Fruit fly (Drosophila melanogaster) whole organism, embryonic: ENCODE results near the gene Rnmt.

ENCODE experiments used
- Ada2b ChIP-seq: fragments of 200-800 bp; sonication (Bioruptor generic); IDR thresholded peaks from 2 replicates; pipeline ENCODE4 v1.3.6; 2022; ENCODE audit warnings: missing biosample characterization, missing genetic modification characterization
- CG10209 ChIP-seq: fragments of 200-800 bp; sonication (Bioruptor generic); optimal IDR thresholded peaks from 3 replicates; lab custom pipeline; 2017; ENCODE audit warnings: missing biosample characterization, mild to moderate bottlenecking, missing genetic modification characterization, missing genetic modification reagents
- CG16779 ChIP-seq: fragments of 200-800 bp; sonication (Bioruptor generic); IDR thresholded peaks from 2 replicates; pipeline ENCODE4 v1.3.6; 2022; ENCODE audit warnings: missing biosample characterization, missing genetic modification characterization
- CG18599 ChIP-seq: fragments of 200-800 bp; sonication (Bioruptor generic); optimal IDR thresholded peaks from 3 replicates; lab custom pipeline; 2017; ENCODE audit warnings: missing biosample characterization, missing genetic modification characterization, mild to moderate bottlenecking, moderate library complexity, missing genetic modification reagents
- CG30431 ChIP-seq: fragments of 200-800 bp; sonication (Bioruptor generic); optimal IDR thresholded peaks from 2 replicates; lab custom pipeline; 2017; ENCODE audit warnings: missing biosample characterization, missing genetic modification characterization
- CG31388 ChIP-seq: fragments of 200-800 bp; sonication (Bioruptor generic); optimal IDR thresholded peaks from 2 replicates; lab custom pipeline; 2016; ENCODE audit warnings: missing biosample characterization, missing genetic modification characterization
- CG31441 ChIP-seq: fragments of 200-800 bp; sonication (Bioruptor generic); IDR thresholded peaks from 2 replicates; pipeline ENCODE4 v1.3.6; 2022; ENCODE audit warnings: missing biosample characterization, missing genetic modification characterization
- CG3838 ChIP-seq: fragments of 200-800 bp; sonication (Bioruptor generic); optimal IDR thresholded peaks from 3 replicates; lab custom pipeline; 2016; ENCODE audit warnings: missing biosample characterization, missing genetic modification characterization
- CG3995 ChIP-seq: fragments of 200-800 bp; sonication (Bioruptor generic); optimal IDR thresholded peaks from 3 replicates; lab custom pipeline; 2016; ENCODE audit warnings: missing biosample characterization, missing genetic modification characterization
- CG4730 ChIP-seq: fragments of 200-800 bp; sonication (Bioruptor generic); IDR thresholded peaks from 2 replicates; pipeline ENCODE4 v1.3.6; 2022; ENCODE audit warnings: missing biosample characterization, missing genetic modification characterization
- CG6272 ChIP-seq: fragments of 200-800 bp; sonication (Bioruptor generic); IDR thresholded peaks from 2 replicates; pipeline ENCODE4 v1.3.6; 2022; ENCODE audit warnings: missing biosample characterization, missing genetic modification characterization
- CG8388 ChIP-seq: fragments of 200-800 bp; sonication (Bioruptor generic); optimal IDR thresholded peaks from 2 replicates; lab custom pipeline; 2019; ENCODE audit warnings: missing biosample characterization, mild to moderate bottlenecking, missing genetic modification characterization, moderate library complexity
- CG8924 ChIP-seq: fragments of 200-800 bp; optimal IDR thresholded peaks from 3 replicates; lab custom pipeline; 2019; ENCODE audit warnings: missing biosample characterization, mild to moderate bottlenecking, missing genetic modification characterization, moderate library complexity
- CG9817 ChIP-seq: fragments of 200-800 bp; sonication (Bioruptor generic); optimal IDR thresholded peaks from 2 replicates; lab custom pipeline; 2018; ENCODE audit warnings: missing biosample characterization, mild to moderate bottlenecking, missing genetic modification characterization, moderate library complexity
- CkIIα-i1 ChIP-seq: fragments of 200-800 bp; sonication (Bioruptor generic); IDR thresholded peaks from 2 replicates; pipeline ENCODE4 v1.3.6; 2022; ENCODE audit warnings: missing biosample characterization, missing genetic modification characterization
- Dip3 ChIP-seq: fragments of 200-800 bp; sonication (Bioruptor generic); optimal IDR thresholded peaks from 3 replicates; lab custom pipeline; 2016; ENCODE audit warnings: missing biosample characterization, missing genetic modification characterization
- Doc2 ChIP-seq: fragments of 200-800 bp; sonication (Bioruptor generic); IDR thresholded peaks from 2 replicates; pipeline ENCODE4 v1.3.6; 2022; ENCODE audit warnings: missing biosample characterization, missing genetic modification characterization
- Drgx ChIP-seq: fragments of 200-800 bp; sonication (Bioruptor generic); IDR thresholded peaks from 2 replicates; pipeline ENCODE4 v1.3.6; 2022; ENCODE audit warnings: missing biosample characterization, missing genetic modification characterization
- H15 ChIP-seq: fragments of 200-800 bp; sonication (Bioruptor generic); IDR thresholded peaks from 3 replicates; pipeline ENCODE4 v1.3.6; 2022; ENCODE audit warnings: missing biosample characterization, missing genetic modification characterization
- Hand ChIP-seq: fragments of 200-800 bp; sonication (Bioruptor generic); optimal IDR thresholded peaks from 2 replicates; lab custom pipeline; 2017; ENCODE audit warnings: mild to moderate bottlenecking, missing biosample characterization, missing genetic modification reagents, missing genetic modification characterization
- Hey ChIP-seq: fragments of 200-800 bp; sonication (Bioruptor generic); optimal IDR thresholded peaks from 3 replicates; lab custom pipeline; 2018; ENCODE audit warnings: missing biosample characterization, mild to moderate bottlenecking, missing genetic modification characterization
- Hmr ChIP-seq: fragments of 200-800 bp; sonication (Bioruptor generic); optimal IDR thresholded peaks from 3 replicates; lab custom pipeline; 2017; ENCODE audit warnings: mild to moderate bottlenecking, missing biosample characterization, missing genetic modification reagents, missing genetic modification characterization
- Med ChIP-seq: fragments of 200-800 bp; sonication (Bioruptor generic); peaks from one replicate; lab custom pipeline; 2016; ENCODE audit warnings: missing biosample characterization, missing genetic modification characterization, mild to moderate bottlenecking, inconsistent platforms, moderate library complexity
- NK7.1 ChIP-seq: fragments of 200-800 bp; sonication (Bioruptor generic); optimal IDR thresholded peaks from 3 replicates; lab custom pipeline; 2016; ENCODE audit warnings: missing biosample characterization, missing genetic modification characterization
- Nf-YB ChIP-seq: fragments of 200-800 bp; sonication (Bioruptor generic); optimal IDR thresholded peaks from 3 replicates; lab custom pipeline; 2019; ENCODE audit warnings: missing biosample characterization, mild to moderate bottlenecking, missing genetic modification characterization, moderate library complexity
- TFAM ChIP-seq: fragments of 200-800 bp; sonication (Bioruptor generic); optimal IDR thresholded peaks from 2 replicates; lab custom pipeline; 2017; ENCODE audit warnings: missing biosample characterization, missing genetic modification characterization, inconsistent platforms
- Trl ChIP-seq, 3 experiments: fragments of >200 bp in 2 of 3; fragments of 200-800 bp in 1 of 3; sonication (Bioruptor generic) in 1 of 3; optimal IDR thresholded peaks; 2 replicates in 1 of 3; 3 replicates in 2 of 3; lab custom pipeline; 2016 to 2017; ENCODE audit warnings: missing biosample characterization in 1 of 3, missing genetic modification characterization in 1 of 3
- bbx ChIP-seq: fragments of 200-800 bp; sonication (Bioruptor generic); IDR thresholded peaks from 2 replicates; pipeline ENCODE4 v1.3.6; 2022; ENCODE audit warnings: missing biosample characterization, missing genetic modification characterization; ENCODE audit not compliant: partially characterized antibody
- cas ChIP-seq: fragments of 200-800 bp; sonication (Bioruptor generic); IDR thresholded peaks from 2 replicates; pipeline ENCODE4 v1.3.6; 2022; ENCODE audit warnings: missing biosample characterization, missing genetic modification characterization
- ci ChIP-seq: fragments of 200-800 bp; sonication (Bioruptor generic); IDR thresholded peaks from 3 replicates; pipeline ENCODE4 v1.3.6; 2022; ENCODE audit warnings: missing biosample characterization, missing genetic modification characterization
- crp ChIP-seq, 2 experiments: fragments of 200-800 bp; sonication (Bioruptor generic); optimal IDR thresholded peaks; 2 replicates in 1 of 2; 3 replicates in 1 of 2; lab custom pipeline; 2017; ENCODE audit warnings: missing biosample characterization in 2 of 2, missing genetic modification characterization in 2 of 2, mild to moderate bottlenecking in 1 of 2, moderate library complexity in 1 of 2
- dan ChIP-seq: fragments of 200-800 bp; sonication (Bioruptor generic); IDR thresholded peaks from 2 replicates; pipeline ENCODE4 v1.3.6; 2022; ENCODE audit warnings: missing biosample characterization, missing genetic modification characterization
- dm ChIP-seq: fragments of 200-800 bp; sonication (Bioruptor generic); optimal IDR thresholded peaks from 3 replicates; lab custom pipeline; 2016; ENCODE audit warnings: missing biosample characterization, missing genetic modification characterization
- exex ChIP-seq: fragments of 200-800 bp; sonication (Bioruptor generic); optimal IDR thresholded peaks from 4 replicates; lab custom pipeline; 2018; ENCODE audit warnings: missing biosample characterization, mild to moderate bottlenecking, missing genetic modification characterization, moderate library complexity
- hb ChIP-seq: fragments of 200-800 bp; sonication (Bioruptor generic); IDR thresholded peaks from 3 replicates; pipeline ENCODE4 v1.3.6; 2022; ENCODE audit warnings: missing biosample characterization, missing genetic modification characterization; ENCODE audit not compliant: partially characterized antibody
- her ChIP-seq: fragments of 200-800 bp; sonication (Bioruptor generic); optimal IDR thresholded peaks from 2 replicates; lab custom pipeline; 2016; ENCODE audit warnings: missing biosample characterization, missing genetic modification characterization
- lilli ChIP-seq: fragments of 200-800 bp; sonication (Bioruptor generic); optimal IDR thresholded peaks from 3 replicates; lab custom pipeline; 2016; ENCODE audit warnings: missing biosample characterization, missing genetic modification characterization
- mirr ChIP-seq: fragments of 200-800 bp; sonication (Bioruptor generic); optimal IDR thresholded peaks from 3 replicates; lab custom pipeline; 2018; ENCODE audit warnings: missing biosample characterization, mild to moderate bottlenecking, missing genetic modification characterization
- onecut ChIP-seq: fragments of 200-800 bp; sonication (Bioruptor generic); IDR thresholded peaks from 2 replicates; pipeline ENCODE4 v1.3.6; 2022; ENCODE audit warnings: missing biosample characterization, missing genetic modification characterization
- otp ChIP-seq: fragments of 200-800 bp; sonication (Bioruptor generic); IDR thresholded peaks from 3 replicates; pipeline ENCODE4, ENCODE4 v1.3.6; 2022; ENCODE audit warnings: missing biosample characterization, missing genetic modification characterization
- pb ChIP-seq: fragments of 200-800 bp; sonication (Bioruptor generic); optimal IDR thresholded peaks from 3 replicates; lab custom pipeline; 2016; ENCODE audit warnings: missing biosample characterization, missing genetic modification characterization
- run ChIP-seq: fragments of 200-800 bp; sonication (Bioruptor generic); optimal IDR thresholded peaks from 3 replicates; lab custom pipeline; 2018; ENCODE audit warnings: missing biosample characterization, mild to moderate bottlenecking, missing genetic modification characterization
- sens ChIP-seq: fragments of 200-800 bp; sonication (Bioruptor generic); peaks from one replicate; lab custom pipeline; 2016; ENCODE audit warnings: missing biosample characterization, missing genetic modification characterization
- sens-2 ChIP-seq: fragments of 200-800 bp; sonication (Bioruptor generic); IDR thresholded peaks from 2 replicates; pipeline ENCODE4 v1.3.6; 2022; ENCODE audit warnings: missing biosample characterization, missing genetic modification characterization
- sima ChIP-seq: fragments of 200-800 bp; sonication (Bioruptor generic); optimal IDR thresholded peaks from 2 replicates; lab custom pipeline; 2016; ENCODE audit warnings: missing biosample characterization, missing genetic modification characterization
- sug ChIP-seq: fragments of 200-800 bp; optimal IDR thresholded peaks from 2 replicates; lab custom pipeline; 2019; ENCODE audit warnings: missing biosample characterization, mild to moderate bottlenecking, missing genetic modification characterization, moderate library complexity
- toy ChIP-seq: fragments of 200-800 bp; sonication (Bioruptor generic); IDR thresholded peaks from 2 replicates; pipeline ENCODE4 v1.3.6; 2022; ENCODE audit warnings: missing biosample characterization, missing genetic modification characterization
- trem ChIP-seq: fragments of 200-800 bp; optimal IDR thresholded peaks from 3 replicates; lab custom pipeline; 2019; ENCODE audit warnings: missing biosample characterization, mild to moderate bottlenecking, missing genetic modification characterization, moderate library complexity
- yki ChIP-seq: fragments of >200 bp; optimal IDR thresholded peaks from 3 replicates; lab custom pipeline; 2018

Gene Rnmt

dm6 chr2L:14995594-14996463 is 13.9 kb upstream of the Rnmt start (continued):
- TF ChIP-seq CG16779 (GFP tag; lab: Robert Waterston, UW), result no peak; the same call in 1 of the 2 replicates
- TF ChIP-seq NK7.1 (GFP tag; lab: Kevin White, UChicago), result no peak
- peak; percentile 91 for TF ChIP-seq CG4730 (GFP tag; lab: Robert Waterston, UW)
- peak; percentile 78 for TF ChIP-seq trem (tag; lab: Kevin White, UChicago)
- TF ChIP-seq CG3995, result no peak
- TF ChIP-seq CG3838 (GFP tag; lab: Kevin White, UChicago), result peak; percentile 68
- TF ChIP-seq sug (tag; lab: Kevin White, UChicago), result peak; percentile 23
- no peak for TF ChIP-seq Dip3 (GFP tag; lab: Kevin White, UChicago)
- peak; percentile 89 for TF ChIP-seq CG6272 (GFP tag; lab: Robert Waterston, UW)
- TF ChIP-seq Med (GFP tag; lab: Kevin White, UChicago), result peak; percentile 83
- TF ChIP-seq Hand, result peak; percentile 44
- peak; percentile 75 for TF ChIP-seq lilli (GFP tag; lab: Kevin White, UChicago)
- TF ChIP-seq Nf-YB, result peak; percentile 74
- no peak for TF ChIP-seq dan
- TF ChIP-seq bbx (GFP tag; lab: Robert Waterston, UW), result peak; percentile 41; the same call in 1 of the 2 replicates
- TF ChIP-seq Drgx (GFP tag; lab: Robert Waterston, UW), result peak; percentile 94
- TF ChIP-seq CkIIα-i1 (GFP tag; lab: Robert Waterston, UW), result no peak
- TF ChIP-seq her (GFP tag; lab: Kevin White, UChicago), result peak; percentile 15
- TF ChIP-seq dm (GFP tag; lab: Kevin White, UChicago), result no peak
- peak; percentile 89 for TF ChIP-seq Ada2b
- peak; percentile 62 for TF ChIP-seq mirr (GFP tag; lab: Kevin White, UChicago)
- TF ChIP-seq toy (GFP tag; lab: Robert Waterston, UW), result peak; percentile 68
- TF ChIP-seq sima (GFP tag; lab: Kevin White, UChicago), result no peak
- TF ChIP-seq CG10209 (GFP tag; lab: Kevin White, UChicago), result peak; percentile 90
- peak; percentile 95 for TF ChIP-seq CG8924 (tag; lab: Kevin White, UChicago)
- TF ChIP-seq pb (GFP tag; lab: Kevin White, UChicago), result peak; percentile 61
- peak; percentile 65 for TF ChIP-seq cas
- TF ChIP-seq CG9817, result peak; percentile 73
- TF ChIP-seq Trl (optimal IDR thresholded peaks at IDR 0.05; lab: Kevin White, UChicago), result peak; percentile 80 to 84
- peak; percentile 68 for TF ChIP-seq Trl (GFP tag; optimal IDR thresholded peaks at IDR 0.05; lab: Kevin White, UChicago)
- TF ChIP-seq onecut, result peak; percentile 73
- no peak for TF ChIP-seq hb (GFP tag; lab: Robert Waterston, UW)
- peak; percentile 89 for TF ChIP-seq H15 (GFP tag; lab: Robert Waterston, UW)
- TF ChIP-seq otp, result peak; percentile 81; the same call in 1 of the 3 replicates
- peak; percentile 92 for TF ChIP-seq CG8388 (GFP tag; lab: Kevin White, UChicago)
- no peak for TF ChIP-seq Doc2 (GFP tag; lab: Robert Waterston, UW)
- peak; percentile 44 for TF ChIP-seq TFAM (GFP tag; lab: Kevin White, UChicago)
- TF ChIP-seq ci (GFP tag; lab: Robert Waterston, UW), result peak; percentile 95
- TF ChIP-seq crp (GFP tag; optimal IDR thresholded peaks at IDR 0.05; lab: Kevin White, UChicago), result peak in 1 of 2 experiments; percentile 53
- TF ChIP-seq Hmr (GFP tag; lab: Kevin White, UChicago), result peak; percentile 87
- TF ChIP-seq sens-2 (GFP tag; lab: Robert Waterston, UW), result peak; percentile 64; the same call in 1 of the 2 replicates
- peak; percentile 90 for TF ChIP-seq CG18599 (GFP tag; lab: Kevin White, UChicago)
- peak; percentile 95 for TF ChIP-seq CG31441 (GFP tag; lab: Robert Waterston, UW)
- peak; percentile 49 for TF ChIP-seq exex (tag; lab: Kevin White, UChicago)
- peak; percentile 68 for TF ChIP-seq CG30431 (GFP tag; lab: Kevin White, UChicago)
- peak; percentile 76 for TF ChIP-seq CG31388 (GFP tag; lab: Kevin White, UChicago)
- TF ChIP-seq Hey (tag; lab: Kevin White, UChicago), result peak; percentile 35
- TF ChIP-seq run (tag; lab: Kevin White, UChicago), result peak; percentile 90
- peak; percentile 85 for TF ChIP-seq sens
- TF ChIP-seq yki (lab: Kevin White, UChicago), result no peak
